Worm (Caenorhabditis elegans) whole organism, late embryonic: Measurements from ENCODE around the gene F59A6.3.

ENCODE experiments used
- C38D4.7 ChIP-seq: fragments of 200-800 bp; sonication (Bioruptor generic); optimal IDR thresholded peaks from 2 replicates; lab custom pipeline; 2018; ENCODE audit warnings: mild to moderate bottlenecking, missing genetic modification characterization, moderate library complexity, missing compliant biosample characterization
- K09A11.1 ChIP-seq: sonication (generic microtip); optimal IDR thresholded peaks from 2 replicates; lab custom pipeline; 2017; ENCODE audit warnings: antibody characterized with exemption, mild to moderate bottlenecking, missing genetic modification characterization, missing compliant biosample characterization; ENCODE audit not compliant: insufficient read depth
- ama-1 ChIP-seq: fragments of 150-350 bp; optimal IDR thresholded peaks from 2 replicates; lab custom pipeline; 2014
- ceh-34 ChIP-seq: sonication (generic microtip); optimal IDR thresholded peaks from 2 replicates; lab custom pipeline; 2016; ENCODE audit warnings: mild to moderate bottlenecking, missing genetic modification characterization, missing compliant biosample characterization
- ceh-6 ChIP-seq: fragments of 200-800 bp; sonication (Bioruptor generic); optimal IDR thresholded peaks from 2 replicates; lab custom pipeline; 2018; ENCODE audit warnings: mild to moderate bottlenecking, missing genetic modification characterization, missing compliant biosample characterization
- dmd-4 ChIP-seq: sonication (generic microtip); optimal IDR thresholded peaks from 2 replicates; lab custom pipeline; 2016; ENCODE audit warnings: borderline replicate concordance, missing genetic modification characterization, missing compliant biosample characterization
- dve-1 ChIP-seq: sonication (generic microtip); optimal IDR thresholded peaks from 2 replicates; lab custom pipeline; 2017; ENCODE audit warnings: antibody characterized with exemption, mild to moderate bottlenecking, missing genetic modification characterization, missing compliant biosample characterization
- fkh-10 ChIP-seq: fragments of 150-350 bp; optimal IDR thresholded peaks from 2 replicates; lab custom pipeline; 2014; ENCODE audit warnings: missing biosample characterization, missing genetic modification reagents, missing genetic modification characterization
- lim-6 ChIP-seq: sonication (generic microtip); optimal IDR thresholded peaks from 2 replicates; lab custom pipeline; 2016; ENCODE audit warnings: missing genetic modification characterization, missing compliant biosample characterization
- nfya-1 ChIP-seq: sonication (generic microtip); optimal IDR thresholded peaks from 2 replicates; lab custom pipeline; 2017; ENCODE audit warnings: missing genetic modification characterization, mild to moderate bottlenecking, missing compliant biosample characterization, antibody characterized with exemption, moderate library complexity
- nhr-11 ChIP-seq: fragments of 150-350 bp; optimal IDR thresholded peaks from 2 replicates; lab custom pipeline; 2014; ENCODE audit warnings: missing biosample characterization, missing genetic modification characterization
- pqm-1 ChIP-seq: sonication (generic microtip); optimal IDR thresholded peaks from 2 replicates; lab custom pipeline; 2016; ENCODE audit warnings: missing genetic modification characterization, missing compliant biosample characterization

- TF ChIP-seq nfya-1 = no peak
- TF ChIP-seq ama-1 = no peak
- no peak for TF ChIP-seq C38D4.7 (GFP tag; lab: Kevin White, UChicago)
- no peak for TF ChIP-seq ceh-34 (tag; lab: Kevin White, UChicago)
- TF ChIP-seq nhr-11 (tag; lab: Kevin White, UChicago) = no peak
- TF ChIP-seq dve-1 = no peak
- no peak for TF ChIP-seq lim-6 (tag; lab: Kevin White, UChicago)
- no peak for TF ChIP-seq dmd-4 (tag; lab: Kevin White, UChicago)
- no peak for TF ChIP-seq pqm-1 (tag; lab: Kevin White, UChicago)
- no peak for TF ChIP-seq K09A11.1 (tag; lab: Kevin White, UChicago)
- no peak for TF ChIP-seq fkh-10
- TF ChIP-seq ceh-6 = no peak
These were observed at the start of gene F59A6.3 for ce11 chrII:5008033-5008432.
